Fruit fly (Drosophila melanogaster) Kc167 (cell line): Measurements from ENCODE around the gene put.

ENCODE experiments used
- Myc ChIP-seq: fragments of >200 bp; optimal IDR thresholded peaks from 2 replicates; lab custom pipeline; 2017; ENCODE audit warnings: missing external identifiers
- Sin3A ChIP-seq: fragments of >200 bp; optimal IDR thresholded peaks from 2 replicates; lab custom pipeline; 2018; ENCODE audit warnings: missing external identifiers
- h ChIP-seq: fragments of >200 bp; optimal IDR thresholded peaks from 3 replicates; lab custom pipeline; 2018; ENCODE audit warnings: missing external identifiers
- insv ChIP-seq: fragments of >200 bp; optimal IDR thresholded peaks from 3 replicates; lab custom pipeline; 2018; ENCODE audit warnings: missing external identifiers
- psq ChIP-seq: fragments of >200 bp; optimal IDR thresholded peaks from 2 replicates; lab custom pipeline; 2017; ENCODE audit warnings: missing external identifiers
- ttk ChIP-seq: sonication (Bioruptor generic); optimal IDR thresholded peaks from 2 replicates; lab custom pipeline; 2017; ENCODE audit warnings: missing external identifiers

Gene put

DNA sequence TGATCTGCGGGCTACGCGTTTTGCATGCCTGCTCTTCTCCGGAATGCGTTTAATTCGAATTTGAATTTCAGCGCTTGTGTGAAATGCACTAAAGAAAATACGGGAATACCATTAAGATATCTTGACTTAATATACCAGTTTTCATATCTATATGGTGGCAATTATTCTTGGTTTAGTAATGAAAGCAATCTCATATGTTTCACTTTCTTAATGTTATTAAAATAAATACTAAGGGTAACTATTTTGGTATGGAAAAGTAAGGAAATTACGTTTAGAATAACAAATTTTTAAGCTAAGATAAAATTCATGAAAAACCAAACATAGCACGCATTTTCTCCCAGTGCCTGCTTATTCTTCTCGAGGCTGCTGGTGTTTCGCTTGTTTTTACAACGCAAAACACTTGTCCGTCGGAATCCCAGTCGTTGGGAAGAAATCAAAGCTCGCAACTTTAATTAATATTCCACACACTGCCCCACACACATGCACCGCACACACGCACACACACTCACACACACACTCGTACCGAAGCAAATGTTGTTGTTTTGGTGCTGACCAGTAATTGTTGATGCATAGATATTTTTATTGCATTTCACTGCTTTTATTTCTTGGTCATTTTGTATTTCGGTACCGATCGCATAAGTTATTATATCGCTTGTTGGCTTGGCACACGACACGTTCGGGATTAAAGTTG lies 47.6 kb downstream of the put start:
- TF ChIP-seq insv (lab: Kevin White, UChicago): no peak
- TF ChIP-seq Sin3A (lab: Kevin White, UChicago): no peak
- no peak for TF ChIP-seq ttk
- TF ChIP-seq psq (lab: Kevin White, UChicago): no peak
- no peak for TF ChIP-seq Myc (lab: Kevin White, UChicago)
- TF ChIP-seq h (lab: Kevin White, UChicago): no peak

dm6 chr3R:14576692-14577646 lies 48.5 kb downstream of the put start, which contains the start of gene stumps:
Gene stumps, plus strand, starts transcription at chr3R:14577217.
- TF ChIP-seq insv (lab: Kevin White, UChicago) (no peak), ttk (no peak), psq (lab: Kevin White, UChicago) (no peak), Sin3A (lab: Kevin White, UChicago) (no peak), h (lab: Kevin White, UChicago) (no peak), Myc (lab: Kevin White, UChicago) (no peak)

- TF ChIP-seq insv (lab: Kevin White, UChicago) (no peak), Myc (lab: Kevin White, UChicago) (no peak), ttk (no peak), psq (lab: Kevin White, UChicago) (no peak), h (lab: Kevin White, UChicago) (no peak), Sin3A (lab: Kevin White, UChicago) (no peak)
Observed at dm6 chr3R:14576511-14576691, 49.1 kb downstream of the put start, which contains the start of gene CG44094. Gene CG44094, minus strand, starts transcription at chr3R:14576611.

- no peak for TF ChIP-seq ttk
- peak; percentile 90 for TF ChIP-seq psq (lab: Kevin White, UChicago)
Observed at dm6 chr3R:14575718-14576187, 49.8 kb downstream of the put start, which contains the start of gene CG7987. Gene CG7987, minus strand, starts transcription at chr3R:14575887.

dm6 chr3R:14574962-14575717 lies 50.4 kb downstream of the put start:
- TF ChIP-seq h (lab: Kevin White, UChicago): no peak
- no peak for TF ChIP-seq insv (lab: Kevin White, UChicago)
- TF ChIP-seq ttk: no peak
- no peak for TF ChIP-seq Myc (lab: Kevin White, UChicago)
- TF ChIP-seq psq (lab: Kevin White, UChicago): no peak
- TF ChIP-seq Sin3A (lab: Kevin White, UChicago): no peak

- no peak for TF ChIP-seq Sin3A (lab: Kevin White, UChicago)
- no peak for TF ChIP-seq psq (lab: Kevin White, UChicago)
- TF ChIP-seq ttk: no peak
- TF ChIP-seq h (lab: Kevin White, UChicago): no peak
- TF ChIP-seq Myc (lab: Kevin White, UChicago): no peak
- no peak for TF ChIP-seq insv (lab: Kevin White, UChicago)
Observed at dm6 chr3R:14569411-14570107, 55.9 kb downstream of the put start, which contains the start of gene Cys. Gene Cys, minus strand, starts transcription at chr3R:14569644.
